Fruit fly (Drosophila melanogaster) whole organism, prepupa: ENCODE data around the gene Pex19.

ENCODE experiments used
- CG10631 ChIP-seq: fragments of 200-800 bp; sonication (Bioruptor generic); optimal IDR thresholded peaks from 2 replicates; lab custom pipeline; 2016; ENCODE audit warnings: missing biosample characterization, missing genetic modification characterization
- CG10669 ChIP-seq: fragments of 200-800 bp; sonication (Bioruptor generic); optimal IDR thresholded peaks from 3 replicates; lab custom pipeline; 2018; ENCODE audit warnings: missing biosample characterization, mild to moderate bottlenecking, missing genetic modification characterization, moderate library complexity
- fd59A ChIP-seq: fragments of 200-800 bp; sonication (Bioruptor generic); optimal IDR thresholded peaks from 2 replicates; lab custom pipeline; 2017; ENCODE audit warnings: missing biosample characterization, mild to moderate bottlenecking, missing genetic modification characterization, missing genetic modification reagents

dm6 chr2L:12087442-12087841, 4.2 kb upstream of the Pex19 start:
- TF ChIP-seq CG10631 (GFP tag; lab: Kevin White, UChicago) (no peak), fd59A (GFP tag; lab: Kevin White, UChicago) (no peak), CG10669 (GFP tag; lab: Kevin White, UChicago) (no peak)
